Worm (Caenorhabditis elegans) whole organism, late embryonic: Measurements from ENCODE around the gene lgc-25.
A peak's percentile ranks its signal among the peaks of the same experiment; 100 is the strongest.

Experiments
- C08G9.2 ChIP-seq: sonication (generic microtip); optimal IDR thresholded peaks from 2 replicates; lab custom pipeline; 2016; ENCODE audit warnings: mild to moderate bottlenecking, missing genetic modification characterization, moderate library complexity, missing compliant biosample characterization
- F13H6.1 ChIP-seq: sonication (generic microtip); optimal IDR thresholded peaks from 2 replicates; lab custom pipeline; 2016; ENCODE audit warnings: missing genetic modification characterization, missing compliant biosample characterization
- K02D7.2 ChIP-seq: sonication (generic microtip); optimal IDR thresholded peaks from 2 replicates; lab custom pipeline; 2017; ENCODE audit warnings: mild to moderate bottlenecking, missing genetic modification characterization, missing compliant biosample characterization
- ahr-1 ChIP-seq: sonication (generic microtip); optimal IDR thresholded peaks from 2 replicates; lab custom pipeline; 2016; ENCODE audit warnings: missing genetic modification characterization, missing compliant biosample characterization
- ama-1 ChIP-seq: fragments of 150-350 bp; optimal IDR thresholded peaks from 2 replicates; lab custom pipeline; 2014
- ceh-18 ChIP-seq: sonication (generic microtip); optimal IDR thresholded peaks from 2 replicates; lab custom pipeline; 2016; ENCODE audit warnings: missing genetic modification characterization, missing compliant biosample characterization
- ceh-2 ChIP-seq: sonication (generic microtip); optimal IDR thresholded peaks from 2 replicates; lab custom pipeline; 2016; ENCODE audit warnings: missing genotype, missing genetic modification characterization, missing compliant biosample characterization
- ceh-31 ChIP-seq: sonication (generic microtip); optimal IDR thresholded peaks from 2 replicates; lab custom pipeline; 2016; ENCODE audit warnings: missing genetic modification characterization, missing compliant biosample characterization
- ceh-34 ChIP-seq: sonication (generic microtip); optimal IDR thresholded peaks from 2 replicates; lab custom pipeline; 2016; ENCODE audit warnings: mild to moderate bottlenecking, missing genetic modification characterization, missing compliant biosample characterization
- ceh-6 ChIP-seq: fragments of 200-800 bp; sonication (Bioruptor generic); optimal IDR thresholded peaks from 2 replicates; lab custom pipeline; 2018; ENCODE audit warnings: mild to moderate bottlenecking, missing genetic modification characterization, missing compliant biosample characterization
- ceh-9 ChIP-seq: sonication (generic microtip); optimal IDR thresholded peaks from 2 replicates; lab custom pipeline; 2016; ENCODE audit warnings: mild to moderate bottlenecking, missing genetic modification characterization, inconsistent platforms, missing compliant biosample characterization
- dmd-4 ChIP-seq: sonication (generic microtip); optimal IDR thresholded peaks from 2 replicates; lab custom pipeline; 2016; ENCODE audit warnings: borderline replicate concordance, missing genetic modification characterization, missing compliant biosample characterization
- dve-1 ChIP-seq: sonication (generic microtip); optimal IDR thresholded peaks from 2 replicates; lab custom pipeline; 2017; ENCODE audit warnings: antibody characterized with exemption, mild to moderate bottlenecking, missing genetic modification characterization, missing compliant biosample characterization
- elt-2 ChIP-seq: sonication (generic microtip); optimal IDR thresholded peaks from 2 replicates; lab custom pipeline; 2016; ENCODE audit warnings: missing genetic modification reagents, missing genetic modification characterization, missing compliant biosample characterization
- elt-4 ChIP-seq: sonication (generic microtip); optimal IDR thresholded peaks from 2 replicates; lab custom pipeline; 2016; ENCODE audit warnings: missing genetic modification characterization, missing compliant biosample characterization
- eyg-1 ChIP-seq: sonication (generic microtip); optimal IDR thresholded peaks from 2 replicates; lab custom pipeline; 2016; ENCODE audit warnings: missing genotype, missing genetic modification characterization, missing compliant biosample characterization
- fax-1 ChIP-seq: sonication (generic microtip); optimal IDR thresholded peaks from 2 replicates; lab custom pipeline; 2016; ENCODE audit warnings: missing genotype, missing genetic modification characterization, missing compliant biosample characterization
- fkh-10 ChIP-seq: fragments of 150-350 bp; optimal IDR thresholded peaks from 2 replicates; lab custom pipeline; 2014; ENCODE audit warnings: missing biosample characterization, missing genetic modification reagents, missing genetic modification characterization
- hlh-13 ChIP-seq: fragments of 200-800 bp; sonication (Bioruptor generic); optimal IDR thresholded peaks from 2 replicates; lab custom pipeline; 2018; ENCODE audit warnings: mild to moderate bottlenecking, missing genetic modification characterization, missing compliant biosample characterization
- hlh-15 ChIP-seq: sonication (generic microtip); optimal IDR thresholded peaks from 2 replicates; lab custom pipeline; 2016; ENCODE audit warnings: missing genetic modification characterization, missing compliant biosample characterization
- hlh-30 ChIP-seq: sonication (generic microtip); optimal IDR thresholded peaks from 2 replicates; lab custom pipeline; 2017; ENCODE audit warnings: antibody characterized with exemption, missing genetic modification characterization, missing compliant biosample characterization; ENCODE audit not compliant: insufficient read depth
- hlh-6 ChIP-seq: sonication (generic microtip); optimal IDR thresholded peaks from 2 replicates; lab custom pipeline; 2016; ENCODE audit warnings: missing genotype, missing genetic modification characterization, missing compliant biosample characterization
- hlh-8 ChIP-seq: sonication (generic microtip); optimal IDR thresholded peaks from 2 replicates; lab custom pipeline; 2016; ENCODE audit warnings: missing genotype, missing genetic modification characterization, missing compliant biosample characterization
- lim-6 ChIP-seq: sonication (generic microtip); optimal IDR thresholded peaks from 2 replicates; lab custom pipeline; 2016; ENCODE audit warnings: missing genetic modification characterization, missing compliant biosample characterization
- lin-11 ChIP-seq: fragments of 200-800 bp; sonication (Bioruptor generic); optimal IDR thresholded peaks from 2 replicates; lab custom pipeline; 2018; ENCODE audit warnings: mild to moderate bottlenecking, missing genetic modification characterization, missing compliant biosample characterization
- madf-2 ChIP-seq: sonication (generic microtip); optimal IDR thresholded peaks from 2 replicates; lab custom pipeline; 2017; ENCODE audit warnings: missing genetic modification characterization, missing compliant biosample characterization
- mec-3 ChIP-seq: sonication (generic microtip); optimal IDR thresholded peaks from 2 replicates; lab custom pipeline; 2016; ENCODE audit warnings: borderline replicate concordance, missing genetic modification characterization, missing compliant biosample characterization
- nfya-1 ChIP-seq: sonication (generic microtip); optimal IDR thresholded peaks from 2 replicates; lab custom pipeline; 2017; ENCODE audit warnings: missing genetic modification characterization, mild to moderate bottlenecking, missing compliant biosample characterization, antibody characterized with exemption, moderate library complexity
- npax-4 ChIP-seq: sonication (generic microtip); optimal IDR thresholded peaks from 2 replicates; lab custom pipeline; 2016; ENCODE audit warnings: missing genetic modification characterization, missing compliant biosample characterization
- pha-2 ChIP-seq: sonication (generic microtip); optimal IDR thresholded peaks from 2 replicates; lab custom pipeline; 2017; ENCODE audit warnings: mild to moderate bottlenecking, missing genetic modification characterization, missing compliant biosample characterization
- pha-4 ChIP-seq: fragments of 150-350 bp; optimal IDR thresholded peaks from 2 replicates; lab custom pipeline; 2018; ENCODE audit warnings: missing biosample characterization, missing genetic modification reagents, missing genetic modification characterization
- pqm-1 ChIP-seq: sonication (generic microtip); optimal IDR thresholded peaks from 2 replicates; lab custom pipeline; 2016; ENCODE audit warnings: missing genetic modification characterization, missing compliant biosample characterization
- pros-1 ChIP-seq: fragments of 150-350 bp; optimal IDR thresholded peaks from 2 replicates; lab custom pipeline; 2014; ENCODE audit warnings: missing biosample characterization, missing genetic modification reagents, missing genetic modification characterization
- ref-2 ChIP-seq: sonication (generic microtip); optimal IDR thresholded peaks from 2 replicates; lab custom pipeline; 2016; ENCODE audit warnings: missing genetic modification characterization, missing compliant biosample characterization
- rnt-1 ChIP-seq: sonication (generic microtip); optimal IDR thresholded peaks from 2 replicates; lab custom pipeline; 2016; ENCODE audit warnings: missing genetic modification characterization, missing compliant biosample characterization
- sdc-2 ChIP-seq: sonication (generic microtip); optimal IDR thresholded peaks from 2 replicates; lab custom pipeline; 2016; ENCODE audit warnings: missing genotype, missing genetic modification characterization, missing compliant biosample characterization
- sox-2 ChIP-seq: fragments of 200-800 bp; sonication (Bioruptor generic); IDR thresholded peaks from 2 replicates; pipeline ENCODE4 v1.3.6; 2022; ENCODE audit warnings: missing genetic modification reagents, missing genetic modification characterization, missing compliant biosample characterization
- sox-4 ChIP-seq: sonication (generic microtip); optimal IDR thresholded peaks from 2 replicates; lab custom pipeline; 2017; ENCODE audit warnings: mild to moderate bottlenecking, missing genetic modification characterization, inconsistent platforms, missing compliant biosample characterization
- syd-9 ChIP-seq: sonication (generic microtip); optimal IDR thresholded peaks from 2 replicates; lab custom pipeline; 2016; ENCODE audit warnings: mild to moderate bottlenecking, missing genetic modification characterization, moderate library complexity, missing compliant biosample characterization
- tbx-2 ChIP-seq: sonication (generic microtip); optimal IDR thresholded peaks from 2 replicates; lab custom pipeline; 2016; ENCODE audit warnings: missing genetic modification characterization, missing compliant biosample characterization
- ttx-3 ChIP-seq: sonication (generic microtip); optimal IDR thresholded peaks from 2 replicates; lab custom pipeline; 2016; ENCODE audit warnings: missing genetic modification reagents, missing genetic modification characterization, missing compliant biosample characterization
- unc-3 ChIP-seq, 2 experiments: fragments of 200-800 bp in 1 of 2; sonication (Bioruptor generic) in 1 of 2; sonication (generic microtip) in 1 of 2; conservative IDR thresholded peaks in 1 of 2; optimal IDR thresholded peaks in 1 of 2; 2 replicates each; pipeline versions ENCODE4 v1.3.6 to Lab custom; 2016 to 2022; ENCODE audit warnings: missing compliant biosample characterization in 2 of 2, missing genetic modification characterization in 2 of 2, missing genetic modification reagents in 1 of 2
- unc-42 ChIP-seq: sonication (generic microtip); optimal IDR thresholded peaks from 2 replicates; lab custom pipeline; 2016; ENCODE audit warnings: missing genotype, missing genetic modification characterization, missing compliant biosample characterization
- unc-86 ChIP-seq: sonication (generic microtip); optimal IDR thresholded peaks from 2 replicates; lab custom pipeline; 2016; ENCODE audit warnings: missing genetic modification characterization, missing compliant biosample characterization
- zip-5 ChIP-seq: sonication (generic microtip); optimal IDR thresholded peaks from 2 replicates; lab custom pipeline; 2016; ENCODE audit warnings: missing genetic modification characterization, missing compliant biosample characterization
- ztf-16 ChIP-seq: sonication (generic microtip); optimal IDR thresholded peaks from 2 replicates; lab custom pipeline; 2017; ENCODE audit warnings: missing genetic modification characterization, missing compliant biosample characterization

Gene lgc-25

DNA sequence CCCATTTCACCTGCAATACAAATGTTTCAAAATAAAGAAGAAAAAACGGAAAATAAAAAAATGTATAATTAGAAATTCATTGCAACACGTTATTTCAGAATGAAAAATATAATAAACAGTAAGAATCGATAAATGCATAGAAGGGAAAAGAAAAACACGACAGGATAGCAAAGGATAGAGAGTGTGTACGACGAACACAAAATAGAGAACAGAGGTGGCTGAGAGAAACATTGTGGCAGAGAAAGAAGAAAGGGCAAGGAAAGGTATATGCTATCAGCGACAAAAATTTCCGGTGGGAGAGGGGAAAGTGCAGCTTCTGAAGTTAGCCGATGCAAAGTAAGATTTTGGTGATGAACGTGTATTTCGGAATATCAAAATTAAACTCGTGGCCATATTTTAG is 35.7 kb downstream of the lgc-25 start, which contains the start of gene F28H6.6:
F28H6.6 (minus strand) TSS at position 10 of the 400 bp plus-strand sequence.
- TF ChIP-seq fax-1 (no peak), ttx-3 (tag; lab: Kevin White, UChicago) (no peak), ceh-6 (no peak), sox-2 (GFP tag; lab: Robert Waterston, UW) (no peak), mec-3 (tag; lab: Kevin White, UChicago) (no peak), dve-1 (tag; lab: Kevin White, UChicago) (no peak), ceh-18 (tag; lab: Kevin White, UChicago) (no peak), K02D7.2 (tag; lab: Kevin White, UChicago) (no peak), pros-1 (tag; lab: Kevin White, UChicago) (no peak)

ce11 chrX:14118762-14119161 is 42.8 kb downstream of the lgc-25 start:
- TF ChIP-seq C08G9.2 (tag; lab: Kevin White, UChicago) (no peak), pha-4 (tag; lab: Kevin White, UChicago) (no peak), pha-2 (no peak), lim-6 (tag; lab: Kevin White, UChicago) (no peak), ama-1 (lab: Kevin White, UChicago) (no peak), hlh-30 (tag; lab: Kevin White, UChicago) (no peak), sox-2 (GFP tag; lab: Robert Waterston, UW) (no peak), hlh-13 (GFP tag; lab: Kevin White, UChicago) (no peak), dve-1 (tag; lab: Kevin White, UChicago) (no peak), ceh-31 (no peak), hlh-6 (tag; lab: Kevin White, UChicago) (no peak), unc-86 (tag; lab: Kevin White, UChicago) (no peak), rnt-1 (tag; lab: Kevin White, UChicago) (no peak), tbx-2 (tag; lab: Kevin White, UChicago) (no peak), elt-4 (tag; lab: Kevin White, UChicago) (no peak), ref-2 (tag; lab: Kevin White, UChicago) (no peak), ahr-1 (tag; lab: Kevin White, UChicago) (no peak), hlh-8 (tag; lab: Kevin White, UChicago) (no peak)

ce11 chrX:14115480-14116161 is 45.9 kb downstream of the lgc-25 start, which contains the start of gene F28H6.7:
TSS of gene F28H6.7 (plus strand) at chrX:14116111.
- peak; percentile 80 for TF ChIP-seq npax-4 (tag; lab: Kevin White, UChicago)
- TF ChIP-seq sox-2 (GFP tag; lab: Robert Waterston, UW) = peak; percentile 94
- TF ChIP-seq nfya-1 (tag; lab: Kevin White, UChicago) = peak; percentile 48
- TF ChIP-seq hlh-6 (tag; lab: Kevin White, UChicago) = peak; percentile 94
- peak; percentile 53 for TF ChIP-seq elt-4 (tag; lab: Kevin White, UChicago)
- TF ChIP-seq unc-86 (tag; lab: Kevin White, UChicago) = peak; percentile 84
- TF ChIP-seq hlh-15 = peak; percentile 74
- peak; percentile 69 for TF ChIP-seq F13H6.1 (tag; lab: Kevin White, UChicago)
- TF ChIP-seq zip-5 (tag; lab: Kevin White, UChicago) = peak; percentile 59
- TF ChIP-seq elt-2 (tag; lab: Kevin White, UChicago) = peak; percentile 97
- no peak for TF ChIP-seq pha-4 (tag; lab: Kevin White, UChicago)
- peak; percentile 86 for TF ChIP-seq hlh-13 (GFP tag; lab: Kevin White, UChicago)
- TF ChIP-seq ceh-9 = peak; percentile 84
- peak; percentile 81 for TF ChIP-seq syd-9 (tag; lab: Kevin White, UChicago)
- TF ChIP-seq dmd-4 (tag; lab: Kevin White, UChicago) = peak; percentile 39
- TF ChIP-seq fkh-10 (GFP tag; lab: Kevin White, UChicago) = peak; percentile 27
- peak; percentile 92 for TF ChIP-seq unc-3 (GFP tag; conservative IDR thresholded peaks at IDR 0.05; lab: Robert Waterston, UW)
- TF ChIP-seq unc-3 (tag; optimal IDR thresholded peaks at IDR 0.05; lab: Kevin White, UChicago) = peak; percentile 76
- peak; percentile 85 for TF ChIP-seq ceh-34 (tag; lab: Kevin White, UChicago)
- TF ChIP-seq madf-2 = peak; percentile 75
- TF ChIP-seq lin-11 (tag; lab: Kevin White, UChicago) = peak; percentile 91
- peak; percentile 82 for TF ChIP-seq ceh-2 (tag; lab: Kevin White, UChicago)
- TF ChIP-seq tbx-2 (tag; lab: Kevin White, UChicago) = peak; percentile 85
- TF ChIP-seq unc-42 (tag; lab: Kevin White, UChicago) = peak; percentile 20
- TF ChIP-seq sox-4 (tag; lab: Kevin White, UChicago) = peak; percentile 89
- peak; percentile 71 for TF ChIP-seq pqm-1 (tag; lab: Kevin White, UChicago)
- peak; percentile 89 for TF ChIP-seq sdc-2 (tag; lab: Kevin White, UChicago)
- TF ChIP-seq ceh-31 = peak; percentile 46
- TF ChIP-seq eyg-1 (tag; lab: Kevin White, UChicago) = peak; percentile 85
- TF ChIP-seq ref-2 (tag; lab: Kevin White, UChicago) = peak; percentile 86
- peak; percentile 80 for TF ChIP-seq fax-1
- no peak for TF ChIP-seq ama-1 (lab: Kevin White, UChicago)
- TF ChIP-seq ztf-16 = peak; percentile 92
